Worm (Caenorhabditis elegans): Measurements from ENCODE around the gene Y47D3A.13.

DNA sequence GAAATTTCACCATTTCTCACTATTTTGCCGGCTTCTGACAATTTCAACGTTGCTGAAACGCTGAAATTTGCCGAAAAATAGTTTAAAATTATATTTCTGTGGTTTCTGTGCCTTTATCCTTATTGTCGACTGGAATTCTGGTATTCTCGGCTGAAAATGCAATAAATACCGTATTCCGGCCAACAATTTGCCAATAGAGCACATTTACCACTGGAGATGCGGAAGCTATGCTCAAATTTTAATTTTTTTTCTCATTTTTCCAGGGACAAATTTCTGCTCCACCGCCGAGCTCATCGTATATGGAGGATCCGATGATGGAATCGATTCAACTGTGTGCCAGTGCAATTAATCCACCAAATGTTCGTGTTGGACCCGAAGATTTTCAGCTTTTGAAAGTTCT is 22.7 kb upstream of the Y47D3A.13 start:
- TF ChIP-seq sem-2 (GFP tag; optimal IDR thresholded peaks at IDR 0.05) (no peak), nhr-76 (tag; optimal IDR thresholded peaks at IDR 0.05) (no peak), snpc-4 (tag; optimal IDR thresholded peaks at IDR 0.05) (no peak), lin-32 (GFP tag; optimal IDR thresholded peaks at IDR 0.05) (no peak), mep-1 (tag; optimal IDR thresholded peaks at IDR 0.05) (no peak), unc-62 (GFP tag; optimal IDR thresholded peaks at IDR 0.05) (no peak), ces-1 (GFP tag; optimal IDR thresholded peaks at IDR 0.05) (no peak), lsy-2 (tag; optimal IDR thresholded peaks at IDR 0.05) (no peak), M03D4.4 (tag; optimal IDR thresholded peaks at IDR 0.05) (no peak), elt-3 (tag; optimal IDR thresholded peaks at IDR 0.05) (no peak), pha-4 (tag; optimal IDR thresholded peaks at IDR 0.05) (no peak)
